Worm (Caenorhabditis elegans) whole organism, young adult: Measurements from ENCODE around the gene fbxa-54.

Source experiments
- nfya-1 ChIP-seq: sonication (generic microtip); optimal IDR thresholded peaks from 2 replicates; lab custom pipeline; 2017; ENCODE audit warnings: antibody characterized with exemption, missing compliant biosample characterization, missing genetic modification characterization, borderline replicate concordance; ENCODE audit not compliant: insufficient read depth
- xnd-1 ChIP-seq: sonication (generic microtip); optimal IDR thresholded peaks from 2 replicates; lab custom pipeline; 2016; ENCODE audit warnings: missing genotype, missing genetic modification reagents, missing genetic modification characterization, missing compliant biosample characterization

DNA sequence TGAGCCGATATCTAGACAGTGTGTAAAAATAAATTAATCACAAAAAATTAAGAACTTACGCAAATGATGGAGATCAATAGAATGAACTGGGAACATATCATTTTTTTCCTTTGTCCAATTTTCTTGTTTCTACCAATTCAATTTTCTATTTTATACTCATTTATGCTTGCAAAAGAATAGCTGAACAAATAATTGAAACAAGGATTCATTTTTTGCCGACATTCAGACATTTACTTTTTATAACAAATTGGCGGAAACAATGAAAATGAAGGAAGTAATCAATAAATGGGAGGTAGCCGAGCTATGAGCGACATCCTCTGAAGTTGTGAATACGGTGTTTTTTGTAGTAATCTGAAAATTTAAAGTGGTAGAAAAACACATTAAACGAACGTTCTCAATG is 39.2 kb upstream of the fbxa-54 start, which contains the start of gene idpp-13:
- TF ChIP-seq nfya-1 (tag; lab: Kevin White, UChicago) (no peak), xnd-1 (tag; lab: Kevin White, UChicago) (no peak)
